Worm (Caenorhabditis elegans): ENCODE results near the gene Y37E11B.7.
"Not testable (repeated sequence)": the region's sequence is repeated elsewhere in the genome, so short reads cannot be mapped to it uniquely, and the experiment has no call there.

Y37E11B.7 gene

DNA sequence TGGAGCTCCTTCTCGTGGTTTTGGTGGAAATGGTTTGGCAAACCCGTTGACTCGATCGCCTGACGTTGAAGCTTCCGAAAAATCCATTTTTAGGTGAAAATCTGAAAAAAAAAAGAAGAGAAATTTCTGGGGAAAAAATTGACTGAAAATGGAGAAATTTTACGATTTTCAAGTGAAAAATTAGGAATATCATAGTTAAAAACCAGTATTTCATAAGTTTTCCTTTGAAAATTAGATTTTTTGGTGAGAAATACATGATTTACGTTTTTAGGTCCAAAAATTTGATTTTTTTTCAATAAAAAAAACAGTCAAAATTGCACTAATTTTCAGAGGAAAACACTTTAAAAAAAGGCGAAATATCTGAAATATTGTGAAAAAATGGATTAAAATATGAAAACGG, 6.5 kb downstream of the Y37E11B.7 start, which contains the start of gene taf-2:
taf-2 (minus strand) TSS at position 101 of the 400 bp plus-strand sequence.
- no peak for TF ChIP-seq ceh-48 (tag; optimal IDR thresholded peaks at IDR 0.05)
- no peak for TF ChIP-seq fkh-10 (GFP tag; optimal IDR thresholded peaks at IDR 0.05)

DNA sequence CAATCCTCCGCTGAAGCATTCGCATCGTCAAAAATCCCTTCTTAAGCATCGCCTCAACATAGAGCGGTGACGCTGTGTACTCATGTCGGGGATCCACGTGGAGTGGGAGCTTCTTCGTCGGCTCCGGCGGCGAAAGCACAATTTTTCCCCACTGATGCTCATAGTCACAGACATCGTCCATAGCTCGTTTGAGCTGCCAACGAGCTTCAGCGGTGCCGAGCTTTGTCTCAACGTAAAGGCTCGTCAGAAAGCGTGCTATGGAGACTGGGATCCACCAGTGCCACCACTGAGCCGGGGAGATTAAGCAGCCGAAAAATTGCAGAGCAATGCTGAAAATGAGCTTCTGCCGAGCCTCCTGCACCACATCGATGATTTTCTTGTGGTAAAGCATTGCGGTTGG, 9.1 kb downstream of the Y37E11B.7 start:
- TF ChIP-seq sox-4 (tag; optimal IDR thresholded peaks at IDR 0.05) (no peak), che-1 (tag; optimal IDR thresholded peaks at IDR 0.05) (no peak), unc-55 (GFP tag; optimal IDR thresholded peaks at IDR 0.05) (no peak), ama-1 (optimal IDR thresholded peaks at IDR 0.05) (no peak), sdc-2 (tag; optimal IDR thresholded peaks at IDR 0.05) (no peak), fax-1 (tag; optimal IDR thresholded peaks at IDR 0.05) (no peak), ztf-16 (tag; optimal IDR thresholded peaks at IDR 0.05) (no peak), odd-2 (tag; optimal IDR thresholded peaks at IDR 0.05) (no peak), unc-42 (tag; optimal IDR thresholded peaks at IDR 0.05) (no peak), sox-2 (GFP tag; IDR thresholded peaks at IDR 0.05) (no peak), hlh-8 (tag; optimal IDR thresholded peaks at IDR 0.05) (no peak), zip-5 (tag; optimal IDR thresholded peaks at IDR 0.05) (no peak), dmd-4 (tag; optimal IDR thresholded peaks at IDR 0.05; ENCODE audit: borderline replicate concordance) (no peak), ceh-34 (tag; optimal IDR thresholded peaks at IDR 0.05) (no peak), hlh-15 (tag; optimal IDR thresholded peaks at IDR 0.05) (no peak), ceh-2 (tag; optimal IDR thresholded peaks at IDR 0.05) (no peak), pat-9 (tag; optimal IDR thresholded peaks at IDR 0.05) (no peak), ceh-6 (GFP tag; optimal IDR thresholded peaks at IDR 0.05) (no peak), lim-6 (tag; optimal IDR thresholded peaks at IDR 0.05) (no peak)

DNA sequence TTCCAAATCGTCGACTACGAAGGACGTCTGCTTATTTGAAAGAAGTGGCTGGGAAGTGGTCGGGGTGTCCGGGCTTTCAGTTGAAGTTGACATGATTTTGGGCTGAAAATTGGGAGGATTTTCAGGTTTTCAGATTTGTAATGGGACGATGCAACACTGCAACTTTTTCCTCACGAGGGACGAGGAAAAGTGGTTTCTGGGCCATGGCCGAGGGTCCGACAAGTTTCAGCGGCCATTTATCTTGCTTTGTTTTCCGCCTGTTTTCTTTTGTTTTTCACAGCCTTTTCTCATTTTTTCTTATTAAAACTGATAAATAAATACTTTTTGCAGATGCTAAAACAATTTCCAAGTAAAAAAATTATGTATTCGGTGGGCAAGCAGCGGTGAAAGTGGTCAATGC, 17.2 kb downstream of the Y37E11B.7 start, which contains the start of gene blos-7:
blos-7 (minus strand) TSS at position 101 of the 400 bp plus-strand sequence.
- not testable (repeated sequence) for TF ChIP-seq syd-9, ceh-18, nhr-11 (tag; optimal IDR thresholded peaks at IDR 0.05)

DNA sequence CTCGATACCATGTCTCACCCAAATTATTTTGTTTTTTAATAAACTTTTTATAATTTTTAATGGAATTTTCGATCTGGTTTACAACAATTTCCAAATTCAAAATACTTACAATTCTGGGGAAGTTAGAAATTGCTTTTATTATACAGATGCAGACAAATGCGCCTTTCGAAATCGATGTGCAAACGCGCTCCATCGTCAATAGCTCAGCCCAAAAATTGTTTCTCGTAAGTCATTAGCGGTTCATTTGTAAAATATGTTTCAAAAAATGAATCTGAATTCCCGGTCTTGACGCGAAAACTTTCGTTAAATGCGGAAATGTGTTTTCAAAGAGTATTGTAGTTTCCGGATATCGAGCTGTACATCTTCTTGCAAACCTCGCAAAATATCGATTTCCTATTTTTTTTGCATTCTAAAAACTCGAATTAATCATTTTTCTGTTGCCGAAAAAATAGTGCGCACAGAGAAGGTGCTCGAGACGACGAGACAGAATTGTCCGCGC, 20.4 kb downstream of the Y37E11B.7 start, which contains the start of gene Y37E11B.1:
Y37E11B.1 (plus strand) TSS at position 145 of the 499 bp plus-strand sequence.
- TF ChIP-seq unc-86 (tag; optimal IDR thresholded peaks at IDR 0.05) (no peak), pros-1 (tag; optimal IDR thresholded peaks at IDR 0.05) (no peak), dve-1 (tag; optimal IDR thresholded peaks at IDR 0.05) (no peak), ref-2 (tag; optimal IDR thresholded peaks at IDR 0.05) (no peak)

DNA sequence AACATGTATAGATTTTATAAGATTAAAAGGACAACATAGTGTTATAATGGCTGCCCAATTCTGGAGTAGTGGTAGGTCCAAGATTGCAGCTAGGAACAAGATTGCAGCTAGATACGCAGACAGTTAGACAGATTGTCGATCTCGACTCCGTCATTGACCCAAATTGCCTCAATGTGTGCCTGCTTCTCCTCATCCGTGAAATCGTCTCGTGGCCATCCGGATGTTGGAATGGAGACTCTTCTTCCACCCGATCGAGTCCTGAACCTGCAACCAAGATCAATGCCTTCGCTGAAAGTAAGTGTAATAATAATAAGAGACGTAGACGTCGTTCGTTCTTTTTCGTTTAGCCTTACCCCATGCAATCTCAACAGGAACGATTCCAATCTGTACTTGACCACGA, 21.3 kb downstream of the Y37E11B.7 start:
- TF ChIP-seq fkh-10 (GFP tag; optimal IDR thresholded peaks at IDR 0.05) = no peak
- TF ChIP-seq fax-1 (tag; optimal IDR thresholded peaks at IDR 0.05) = no peak
- TF ChIP-seq Y22D7AL.16 (tag; optimal IDR thresholded peaks at IDR 0.05) = no peak
- no peak for TF ChIP-seq ceh-18 (tag; optimal IDR thresholded peaks at IDR 0.05)
- TF ChIP-seq rnt-1 (tag; optimal IDR thresholded peaks at IDR 0.05) = no peak
- TF ChIP-seq ceh-14 (tag; optimal IDR thresholded peaks at IDR 0.05) = no peak
- no peak for TF ChIP-seq mec-3 (tag; optimal IDR thresholded peaks at IDR 0.05; ENCODE audit: borderline replicate concordance)
- no peak for TF ChIP-seq unc-42 (tag; optimal IDR thresholded peaks at IDR 0.05)
- TF ChIP-seq ceh-22 (tag; optimal IDR thresholded peaks at IDR 0.05) = no peak
- no peak for TF ChIP-seq madf-2 (tag; optimal IDR thresholded peaks at IDR 0.05)
- TF ChIP-seq pros-1 (tag; optimal IDR thresholded peaks at IDR 0.05) = no peak
- no peak for TF ChIP-seq ceh-30 (tag; optimal IDR thresholded peaks at IDR 0.05)
- no peak for TF ChIP-seq ceh-19 (GFP tag; optimal IDR thresholded peaks at IDR 0.05)
- no peak for TF ChIP-seq pha-4 (tag; optimal IDR thresholded peaks at IDR 0.05)
- TF ChIP-seq F13H6.1 (tag; optimal IDR thresholded peaks at IDR 0.05) = no peak
- TF ChIP-seq tbx-7 (tag; optimal IDR thresholded peaks at IDR 0.05) = no peak
- no peak for TF ChIP-seq elt-2 (tag; optimal IDR thresholded peaks at IDR 0.05)
